Worm (Caenorhabditis elegans) whole organism, L1 larva: ENCODE results near the gene bgal-1.
A peak's percentile ranks its signal among the peaks of the same experiment; 100 is the strongest.

ENCODE experiments used
- C04F5.9 ChIP-seq: sonication (generic microtip); optimal IDR thresholded peaks from 2 replicates; lab custom pipeline; 2016; ENCODE audit warnings: missing genetic modification characterization, missing compliant biosample characterization
- F16B12.6 ChIP-seq: fragments of 150-350 bp; optimal IDR thresholded peaks from 2 replicates; lab custom pipeline; 2014; ENCODE audit warnings: missing biosample characterization, missing genetic modification characterization
- Y116A8C.19 ChIP-seq: sonication (generic microtip); optimal IDR thresholded peaks from 2 replicates; lab custom pipeline; 2016; ENCODE audit warnings: missing compliant biosample characterization, missing genetic modification characterization, borderline replicate concordance
- alr-1 ChIP-seq: fragments of 200-800 bp; sonication (Bioruptor generic); optimal IDR thresholded peaks from 2 replicates; lab custom pipeline; 2018; ENCODE audit warnings: borderline replicate concordance, mild to moderate bottlenecking, missing genetic modification characterization, missing compliant biosample characterization
- aly-2 ChIP-seq: fragments of 150-350 bp; optimal IDR thresholded peaks from 2 replicates; lab custom pipeline; 2014; ENCODE audit warnings: missing biosample characterization, missing genetic modification characterization
- blmp-1 ChIP-seq: fragments of 150-350 bp; optimal IDR thresholded peaks from 2 replicates; lab custom pipeline; 2014; ENCODE audit warnings: missing biosample characterization, missing genetic modification characterization
- ceh-8 ChIP-seq: fragments of 200-800 bp; sonication (Bioruptor generic); optimal IDR thresholded peaks from 2 replicates; lab custom pipeline; 2018; ENCODE audit warnings: mild to moderate bottlenecking, missing genetic modification characterization, moderate library complexity, missing compliant biosample characterization
- ceh-90 ChIP-seq: sonication (generic microtip); optimal IDR thresholded peaks from 2 replicates; lab custom pipeline; 2016; ENCODE audit warnings: missing genetic modification characterization, missing compliant biosample characterization
- ces-1 ChIP-seq: fragments of 150-350 bp; optimal IDR thresholded peaks from 2 replicates; lab custom pipeline; 2014; ENCODE audit warnings: missing biosample characterization, missing genetic modification reagents, missing genetic modification characterization
- dpl-1 ChIP-seq, 3 experiments: fragments of 150-350 bp in 2 of 3; sonication (generic microtip) in 1 of 3; optimal IDR thresholded peaks; 2 replicates each; lab custom pipeline; 2014 to 2017; ENCODE audit warnings: missing biosample characterization in 3 of 3, missing genetic modification characterization in 3 of 3, missing genetic modification reagents in 3 of 3
- efl-1 ChIP-seq, 4 experiments: fragments of 150-350 bp; optimal IDR thresholded peaks in 3 of 4; peaks in 1 of 4; 1 replicate in 1 of 4; 2 replicates in 3 of 4; lab custom pipeline; 2014; ENCODE audit warnings: missing biosample characterization in 2 of 4, missing genetic modification characterization in 2 of 4, missing genetic modification reagents in 2 of 4
- egl-13 ChIP-seq: sonication (generic microtip); optimal IDR thresholded peaks from 2 replicates; lab custom pipeline; 2016; ENCODE audit warnings: missing genotype, missing genetic modification reagents, missing genetic modification characterization, missing compliant biosample characterization
- elt-2 ChIP-seq: sonication (generic microtip); optimal IDR thresholded peaks from 2 replicates; lab custom pipeline; 2016; ENCODE audit warnings: missing genetic modification characterization, mild to moderate bottlenecking, inconsistent platforms, missing compliant biosample characterization, missing genetic modification reagents
- fkh-10 ChIP-seq: sonication (generic microtip); optimal IDR thresholded peaks from 2 replicates; lab custom pipeline; 2017; ENCODE audit warnings: missing biosample characterization, missing genetic modification reagents, missing genetic modification characterization
- fkh-4 ChIP-seq: sonication (generic microtip); optimal IDR thresholded peaks from 2 replicates; lab custom pipeline; 2016; ENCODE audit warnings: missing compliant biosample characterization, missing genetic modification characterization, borderline replicate concordance
- fkh-8 ChIP-seq: sonication (generic microtip); optimal IDR thresholded peaks from 2 replicates; lab custom pipeline; 2016; ENCODE audit warnings: mild to moderate bottlenecking, missing genetic modification characterization, missing compliant biosample characterization
- isw-1 ChIP-seq: fragments of 200-800 bp; sonication (Bioruptor generic); IDR thresholded peaks from 2 replicates; pipeline ENCODE4 v1.3.6; 2022; ENCODE audit warnings: missing genetic modification characterization, missing compliant biosample characterization
- lin-14 ChIP-seq: fragments of 200-800 bp; sonication (Bioruptor generic); optimal IDR thresholded peaks from 2 replicates; lab custom pipeline; 2018; ENCODE audit warnings: mild to moderate bottlenecking, missing genetic modification characterization, moderate library complexity, missing compliant biosample characterization
- lin-15B ChIP-seq: fragments of 150-350 bp; sonication (generic microtip); optimal IDR thresholded peaks from 3 replicates; lab custom pipeline; 2014; ENCODE audit warnings: missing biosample characterization, missing genetic modification characterization
- lin-35 ChIP-seq, 2 experiments: fragments of 150-350 bp; optimal IDR thresholded peaks; 2 replicates each; lab custom pipeline; 2014; ENCODE audit warnings: missing biosample characterization in 2 of 2, missing genetic modification characterization in 2 of 2, missing genetic modification reagents in 2 of 2
- lin-39 ChIP-seq: fragments of 150-350 bp; optimal IDR thresholded peaks from 2 replicates; lab custom pipeline; 2014; ENCODE audit warnings: missing biosample characterization, missing genetic modification reagents, missing genetic modification characterization
- nhr-11 ChIP-seq: fragments of 150-350 bp; optimal IDR thresholded peaks from 2 replicates; lab custom pipeline; 2014; ENCODE audit warnings: missing biosample characterization, missing genetic modification characterization
- nhr-237 ChIP-seq: fragments of 150-350 bp; optimal IDR thresholded peaks from 2 replicates; lab custom pipeline; 2014; ENCODE audit warnings: missing biosample characterization, missing genetic modification characterization
- nhr-28 ChIP-seq: fragments of 150-350 bp; optimal IDR thresholded peaks from 2 replicates; lab custom pipeline; 2014; ENCODE audit warnings: missing biosample characterization, missing genetic modification characterization
- nhr-47 ChIP-seq: sonication (generic microtip); optimal IDR thresholded peaks from 2 replicates; lab custom pipeline; 2016; ENCODE audit warnings: mild to moderate bottlenecking, missing genetic modification characterization, moderate library complexity, missing compliant biosample characterization
- nhr-84 ChIP-seq: sonication (generic microtip); optimal IDR thresholded peaks from 2 replicates; lab custom pipeline; 2017; ENCODE audit warnings: missing biosample characterization, missing genetic modification characterization
- nhr-85 ChIP-seq: sonication (generic microtip); peaks from one replicate; lab custom pipeline; 2016; ENCODE audit warnings: missing genetic modification characterization, inconsistent platforms, missing compliant biosample characterization
- pag-3 ChIP-seq: sonication (generic microtip); optimal IDR thresholded peaks from 2 replicates; lab custom pipeline; 2017; ENCODE audit warnings: missing genetic modification characterization, mild to moderate bottlenecking, missing compliant biosample characterization, antibody characterized with exemption, borderline replicate concordance; ENCODE audit not compliant: insufficient read depth
- pax-3 ChIP-seq: fragments of 200-800 bp; sonication (Bioruptor generic); optimal IDR thresholded peaks from 2 replicates; lab custom pipeline; 2018; ENCODE audit warnings: mild to moderate bottlenecking, missing genetic modification characterization, moderate library complexity, missing compliant biosample characterization
- rnt-1 ChIP-seq: sonication (generic microtip); optimal IDR thresholded peaks from 2 replicates; lab custom pipeline; 2016; ENCODE audit warnings: mild to moderate bottlenecking, missing genetic modification characterization, moderate library complexity, missing compliant biosample characterization
- snu-23 ChIP-seq: sonication (generic microtip); optimal IDR thresholded peaks from 2 replicates; lab custom pipeline; 2016; ENCODE audit warnings: missing genetic modification characterization, missing compliant biosample characterization
- sptf-1 ChIP-seq: fragments of 150-350 bp; optimal IDR thresholded peaks from 2 replicates; lab custom pipeline; 2014; ENCODE audit warnings: missing biosample characterization, missing genetic modification characterization
- tbx-2 ChIP-seq: sonication (generic microtip); optimal IDR thresholded peaks from 2 replicates; lab custom pipeline; 2016; ENCODE audit warnings: missing genetic modification characterization, missing compliant biosample characterization
- unc-130 ChIP-seq: fragments of 150-350 bp; optimal IDR thresholded peaks from 2 replicates; lab custom pipeline; 2017; ENCODE audit warnings: missing biosample characterization, missing genetic modification characterization, inconsistent platforms
- unc-62 ChIP-seq: fragments of 150-350 bp; optimal IDR thresholded peaks from 2 replicates; lab custom pipeline; 2014; ENCODE audit warnings: missing biosample characterization, missing genetic modification reagents, missing genetic modification characterization
- unc-86 ChIP-seq: sonication (generic microtip); optimal IDR thresholded peaks from 2 replicates; lab custom pipeline; 2016; ENCODE audit warnings: missing genetic modification characterization, missing compliant biosample characterization
- unc-98 ChIP-seq: fragments of 200-800 bp; sonication (Bioruptor generic); IDR thresholded peaks from 2 replicates; pipeline ENCODE4 v1.3.6; 2022; ENCODE audit warnings: missing genetic modification characterization, missing compliant biosample characterization
- vab-15 ChIP-seq: sonication (generic microtip); optimal IDR thresholded peaks from 2 replicates; lab custom pipeline; 2017; ENCODE audit warnings: missing genotype, mild to moderate bottlenecking, missing genetic modification characterization, missing compliant biosample characterization
- xbp-1 ChIP-seq: sonication (generic microtip); optimal IDR thresholded peaks from 2 replicates; lab custom pipeline; 2016; ENCODE audit warnings: missing genetic modification characterization, missing compliant biosample characterization
- zag-1 ChIP-seq: fragments of 150-350 bp; optimal IDR thresholded peaks from 2 replicates; lab custom pipeline; 2014; ENCODE audit warnings: missing biosample characterization, missing genetic modification characterization
- zip-4 ChIP-seq: fragments of 200-800 bp; sonication (Bioruptor generic); optimal IDR thresholded peaks from 2 replicates; lab custom pipeline; 2018; ENCODE audit warnings: mild to moderate bottlenecking, missing genetic modification characterization, moderate library complexity, missing compliant biosample characterization
- ztf-4 ChIP-seq: fragments of 150-350 bp; optimal IDR thresholded peaks from 2 replicates; lab custom pipeline; 2014; ENCODE audit warnings: missing biosample characterization, missing genetic modification characterization

The bgal-1 gene

DNA sequence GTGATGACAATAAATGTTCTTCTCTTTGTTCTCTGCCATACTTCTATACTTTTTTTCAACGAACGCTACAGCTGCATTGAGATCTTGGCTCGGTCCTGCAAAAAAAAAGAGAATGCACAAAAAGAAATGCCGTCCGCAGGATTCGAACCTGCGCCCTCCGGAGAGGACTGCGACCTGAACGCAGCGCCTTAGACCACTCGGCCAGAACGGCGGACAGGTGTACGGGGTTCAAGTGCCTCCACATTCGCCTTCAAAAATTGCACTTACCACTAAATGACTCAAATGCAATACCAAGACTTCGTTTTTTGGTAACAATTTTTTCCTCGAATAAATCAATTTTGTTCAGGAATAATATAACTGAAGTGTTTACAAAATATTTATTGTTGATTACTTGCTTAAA, 51.2 kb downstream of the bgal-1 start (continued):
- no peak for TF ChIP-seq tbx-2 (tag; lab: Kevin White, UChicago)
- TF ChIP-seq ceh-90 (tag; lab: Kevin White, UChicago): no peak
- peak; percentile 34 for TF ChIP-seq lin-14 (GFP tag; lab: Kevin White, UChicago)
- TF ChIP-seq pag-3 (tag; lab: Kevin White, UChicago): no peak
- TF ChIP-seq lin-15B (tag; lab: Kevin White, UChicago): no peak
- TF ChIP-seq nhr-84 (tag; lab: Kevin White, UChicago): no peak
- no peak for TF ChIP-seq zip-4 (GFP tag; lab: Kevin White, UChicago)
- no peak for TF ChIP-seq zag-1
- TF ChIP-seq ces-1 (GFP tag; lab: Kevin White, UChicago): no peak
- TF ChIP-seq C04F5.9: no peak
- TF ChIP-seq egl-13: no peak
- TF ChIP-seq xbp-1 (tag; lab: Kevin White, UChicago): no peak
- TF ChIP-seq lin-35 (GFP tag; optimal IDR thresholded peaks at IDR 0.05; lab: Kevin White, UChicago): peak in 1 of 2 experiments; percentile 32
- TF ChIP-seq vab-15 (tag; lab: Kevin White, UChicago): no peak
- TF ChIP-seq ceh-8 (GFP tag; lab: Kevin White, UChicago): no peak
- TF ChIP-seq blmp-1 (tag; lab: Kevin White, UChicago): no peak
- no peak for TF ChIP-seq F16B12.6 (tag; lab: Kevin White, UChicago)
- TF ChIP-seq nhr-47 (tag; lab: Kevin White, UChicago): peak; percentile 25
- TF ChIP-seq fkh-8 (tag; lab: Kevin White, UChicago): no peak
- TF ChIP-seq elt-2: no peak
- TF ChIP-seq unc-98 (GFP tag; lab: Robert Waterston, UW): no peak
- TF ChIP-seq nhr-237: no peak
- no peak for TF ChIP-seq dpl-1 (GFP tag; optimal IDR thresholded peaks at IDR 0.05; lab: Kevin White, UChicago)
- TF ChIP-seq fkh-10: no peak
- TF ChIP-seq snu-23 (GFP tag; lab: Kevin White, UChicago): peak; percentile 53
- TF ChIP-seq isw-1: no peak
- TF ChIP-seq nhr-28 (tag; lab: Kevin White, UChicago): no peak
- TF ChIP-seq unc-86: no peak
- TF ChIP-seq pax-3 (tag; lab: Kevin White, UChicago): no peak
- TF ChIP-seq ztf-4 (tag; lab: Kevin White, UChicago): no peak
- peak; percentile 61 for TF ChIP-seq rnt-1 (tag; lab: Kevin White, UChicago)
- TF ChIP-seq aly-2 (tag; lab: Kevin White, UChicago): no peak
- TF ChIP-seq lin-39 (tag; lab: Kevin White, UChicago): no peak
- TF ChIP-seq nhr-11 (tag; lab: Kevin White, UChicago): no peak
- peak in 1 of 2 experiments; percentile 2 for TF ChIP-seq efl-1 (optimal IDR thresholded peaks at IDR 0.05; lab: Kevin White, UChicago)
- TF ChIP-seq efl-1 (GFP tag; optimal IDR thresholded peaks at IDR 0.05 in 1 of 2; lab: Kevin White, UChicago): peak in 1 of 2 experiments; percentile 94
- no peak for TF ChIP-seq sptf-1
- no peak for TF ChIP-seq unc-62 (GFP tag; lab: Kevin White, UChicago)
- no peak for TF ChIP-seq alr-1 (tag; lab: Kevin White, UChicago)
- no peak for TF ChIP-seq Y116A8C.19
- no peak for TF ChIP-seq nhr-85 (tag; lab: Kevin White, UChicago)
- TF ChIP-seq fkh-4 (tag; lab: Kevin White, UChicago): no peak
- no peak for TF ChIP-seq unc-130 (tag; lab: Kevin White, UChicago)
